Worm (Caenorhabditis elegans) whole organism, young adult: ENCODE results near the gene F55G1.6.

Experiments
- F55B11.4 ChIP-seq: sonication (generic microtip); optimal IDR thresholded peaks from 2 replicates; lab custom pipeline; 2016; ENCODE audit warnings: missing compliant biosample characterization, missing genetic modification characterization, borderline replicate concordance; ENCODE audit not compliant: insufficient read depth
- K12H6.12 ChIP-seq: fragments of 200-800 bp; sonication (Bioruptor generic); optimal IDR thresholded peaks from 2 replicates; lab custom pipeline; 2018; ENCODE audit warnings: mild to moderate bottlenecking, missing genetic modification characterization, missing compliant biosample characterization
- chd-7 ChIP-seq: sonication (generic microtip); optimal IDR thresholded peaks from 2 replicates; lab custom pipeline; 2016; ENCODE audit warnings: mild to moderate bottlenecking, missing genetic modification characterization, moderate library complexity, missing compliant biosample characterization
- dpl-1 ChIP-seq: fragments of 150-350 bp; optimal IDR thresholded peaks from 2 replicates; lab custom pipeline; 2014; ENCODE audit warnings: missing biosample characterization, missing genetic modification reagents, missing genetic modification characterization
- hlh-12 ChIP-seq: sonication (generic microtip); optimal IDR thresholded peaks from 2 replicates; lab custom pipeline; 2016; ENCODE audit warnings: missing genetic modification characterization, missing compliant biosample characterization
- nfya-1 ChIP-seq: sonication (generic microtip); optimal IDR thresholded peaks from 2 replicates; lab custom pipeline; 2017; ENCODE audit warnings: antibody characterized with exemption, missing compliant biosample characterization, missing genetic modification characterization, borderline replicate concordance; ENCODE audit not compliant: insufficient read depth
- pbrm-1 ChIP-seq: fragments of 200-800 bp; sonication (Bioruptor generic); IDR thresholded peaks from 2 replicates; pipeline ENCODE4 v1.3.6; 2022; ENCODE audit warnings: missing genetic modification reagents, missing genetic modification characterization, missing compliant biosample characterization
- sea-2 ChIP-seq: fragments of 200-800 bp; sonication (Bioruptor generic); IDR thresholded peaks from 2 replicates; pipeline ENCODE4 v1.3.6; 2022; ENCODE audit warnings: missing genetic modification characterization, missing compliant biosample characterization
- sptf-2 ChIP-seq: fragments of 200-800 bp; sonication (Bioruptor generic); optimal IDR thresholded peaks from 2 replicates; lab custom pipeline; 2018; ENCODE audit warnings: mild to moderate bottlenecking, missing genetic modification characterization, missing compliant biosample characterization
- tbp1 ChIP-seq: fragments of 200-800 bp; sonication (Bioruptor generic); optimal IDR thresholded peaks from 2 replicates; lab custom pipeline; 2018; ENCODE audit warnings: mild to moderate bottlenecking, missing genetic modification characterization, missing compliant biosample characterization

DNA sequence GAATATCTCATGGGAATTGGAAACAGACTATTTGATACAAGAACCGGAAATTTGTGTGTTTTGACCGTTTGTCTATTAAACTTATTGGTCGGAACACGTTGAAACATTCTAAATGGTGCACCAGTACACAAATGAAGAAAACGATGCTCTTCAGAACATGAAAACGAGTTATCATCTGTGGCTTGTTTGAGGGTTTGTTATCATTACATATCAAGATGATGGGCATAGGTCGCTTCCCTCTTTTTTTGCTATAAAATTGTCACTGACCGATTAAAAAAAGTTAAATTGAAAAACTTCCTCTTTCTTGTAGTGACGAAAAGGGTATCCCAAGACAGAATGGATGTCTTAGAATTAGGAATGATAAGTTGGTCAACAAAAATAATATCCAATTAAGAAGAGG lies 4.7 kb upstream of the F55G1.6 start:
- TF ChIP-seq tbp1 (GFP tag; lab: Kevin White, UChicago) (no peak), K12H6.12 (no peak), hlh-12 (tag; lab: Kevin White, UChicago) (no peak), pbrm-1 (GFP tag; lab: Robert Waterston, UW) (no peak), sptf-2 (GFP tag; lab: Kevin White, UChicago) (no peak), sea-2 (no peak), dpl-1 (GFP tag; lab: Kevin White, UChicago) (no peak), nfya-1 (tag; lab: Kevin White, UChicago) (no peak), chd-7 (tag; lab: Kevin White, UChicago) (no peak), F55B11.4 (tag; lab: Kevin White, UChicago) (no peak)
